Worm (Caenorhabditis elegans): ENCODE results near the gene oxy-4.

Gene oxy-4

DNA sequence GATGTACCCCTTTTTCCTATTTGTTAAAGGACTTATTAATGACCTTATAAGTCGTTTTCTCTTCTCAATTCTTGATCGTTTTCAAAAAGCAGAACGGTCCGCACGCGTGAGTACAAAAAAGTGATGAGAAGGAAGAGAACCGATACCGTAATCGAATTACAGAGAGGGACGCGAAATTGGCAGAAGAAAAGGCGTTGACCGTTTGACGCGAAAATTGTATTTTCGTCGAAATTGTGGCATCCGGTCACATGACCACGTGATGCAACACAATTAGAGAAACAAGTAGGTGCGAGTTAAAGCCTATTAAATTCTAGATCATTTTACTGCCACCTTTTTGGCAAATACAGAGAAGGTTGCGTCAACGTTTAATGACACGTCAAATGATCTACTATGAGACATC, 14.4 kb downstream of the oxy-4 start:
- no peak for TF ChIP-seq nhr-12 (tag; optimal IDR thresholded peaks at IDR 0.05)
- TF ChIP-seq tbx-2 (tag; optimal IDR thresholded peaks at IDR 0.05) = peak; percentile 84

- TF ChIP-seq fkh-10 (GFP tag; optimal IDR thresholded peaks at IDR 0.05) (no peak), mml-1 (tag; optimal IDR thresholded peaks at IDR 0.05) (no peak), nhr-43 (tag; optimal IDR thresholded peaks at IDR 0.05; ENCODE audit: poor library complexity, severe bottlenecking) (no peak), ama-1 (optimal IDR thresholded peaks at IDR 0.05) (no peak), zag-1 (tag; optimal IDR thresholded peaks at IDR 0.05) (no peak), sea-2 (GFP tag; optimal IDR thresholded peaks at IDR 0.05) (no peak), elt-1 (tag; optimal IDR thresholded peaks at IDR 0.05) (no peak), ZK546.5 (tag; optimal IDR thresholded peaks at IDR 0.05) (no peak), fos-1 (tag; optimal IDR thresholded peaks at IDR 0.05) (no peak), hmg-11 (tag; optimal IDR thresholded peaks at IDR 0.05) (no peak), nhr-77 (tag; optimal IDR thresholded peaks at IDR 0.05) (no peak), nhr-28 (tag; optimal IDR thresholded peaks at IDR 0.05) (no peak), skn-1 (tag; optimal IDR thresholded peaks at IDR 0.05) (no peak), egl-5 (tag; optimal IDR thresholded peaks at IDR 0.05) (no peak), nhr-237 (tag; optimal IDR thresholded peaks at IDR 0.05) (no peak), unc-62 (GFP tag; optimal IDR thresholded peaks at IDR 0.05) (no peak)
These were observed 15.1 kb downstream of the oxy-4 start for ce11 chrIII:5143520-5143919.

ce11 chrIII:5141935-5142334, 16.6 kb downstream of the oxy-4 start:
- TF ChIP-seq unc-62 (GFP tag; optimal IDR thresholded peaks at IDR 0.05) (peak; percentile 40), fkh-10 (GFP tag; optimal IDR thresholded peaks at IDR 0.05) (no peak), tbx-2 (tag; optimal IDR thresholded peaks at IDR 0.05) (peak; percentile 90), ZK546.5 (tag; optimal IDR thresholded peaks at IDR 0.05) (no peak)

ce11 chrIII:5140559-5140958, 18.0 kb downstream of the oxy-4 start:
- TF ChIP-seq nhr-67 (tag; optimal IDR thresholded peaks at IDR 0.05) (no peak), tbx-2 (tag; optimal IDR thresholded peaks at IDR 0.05) (no peak), nfya-1 (tag; optimal IDR thresholded peaks at IDR 0.05; ENCODE audit: insufficient read depth) (peak; percentile 51), pha-4 (tag; optimal IDR thresholded peaks at IDR 0.05) (peak; percentile 5), egl-5 (tag; optimal IDR thresholded peaks at IDR 0.05) (no peak), aly-2 (tag; optimal IDR thresholded peaks at IDR 0.05) (no peak), lin-39 (tag; optimal IDR thresholded peaks at IDR 0.05) (peak; percentile 2), elt-2 (tag; optimal IDR thresholded peaks at IDR 0.05) (peak; percentile 12)

- TF ChIP-seq sea-2 (GFP tag; optimal IDR thresholded peaks at IDR 0.05) (no peak), nhr-23 (tag; optimal IDR thresholded peaks at IDR 0.05) (no peak), ama-1 (optimal IDR thresholded peaks at IDR 0.05) (no peak)
These were observed 18.8 kb downstream of the oxy-4 start for ce11 chrIII:5139768-5140167.

DNA sequence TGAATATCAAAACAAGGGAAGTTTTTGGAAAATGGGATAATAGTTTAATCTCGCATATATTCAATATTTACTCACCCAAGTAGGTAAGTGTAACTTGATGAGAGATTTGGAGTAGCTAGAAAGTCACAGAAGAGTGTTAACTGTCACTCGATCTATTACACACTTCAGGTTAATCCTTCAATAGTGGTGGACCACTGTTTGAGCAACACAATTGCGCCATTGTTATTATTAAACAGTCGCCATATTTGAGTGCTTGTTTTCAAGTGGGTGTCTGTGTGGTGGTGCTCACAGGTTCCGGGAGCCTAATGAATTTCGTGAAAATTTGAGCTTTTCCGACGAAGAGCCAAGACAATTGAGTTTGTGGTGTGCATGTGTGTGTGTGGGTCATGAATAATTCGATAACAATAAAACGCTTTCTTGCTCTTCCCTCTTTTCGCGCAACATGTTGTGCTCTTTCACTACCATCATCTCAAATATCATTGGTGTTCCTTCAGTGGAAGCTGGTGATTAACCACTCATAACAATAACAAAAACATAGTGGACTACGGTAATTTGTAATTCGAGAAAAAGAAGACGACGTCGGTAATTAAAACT, 19.5 kb downstream of the oxy-4 start:
- TF ChIP-seq lin-15B (tag; optimal IDR thresholded peaks at IDR 0.05) (no peak), nhr-28 (tag; optimal IDR thresholded peaks at IDR 0.05) (no peak)

- no peak for TF ChIP-seq skn-1 (tag; optimal IDR thresholded peaks at IDR 0.05)
- TF ChIP-seq egl-27 (tag; optimal IDR thresholded peaks at IDR 0.05) = no peak
- no peak for TF ChIP-seq mdl-1 (tag; optimal IDR thresholded peaks at IDR 0.05)
- no peak for TF ChIP-seq ztf-11 (tag; optimal IDR thresholded peaks at IDR 0.05)
- peak; percentile 53 for TF ChIP-seq tbx-2 (tag; optimal IDR thresholded peaks at IDR 0.05)
- no peak for TF ChIP-seq nhr-43 (tag; optimal IDR thresholded peaks at IDR 0.05; ENCODE audit: poor library complexity, severe bottlenecking)
These were observed 20.9 kb downstream of the oxy-4 start for ce11 chrIII:5137685-5138084.
